Fruit fly (Drosophila melanogaster): ENCODE data around the gene CG13361.

CG13361 gene

dm6 chrX:769639-770124, 16.2 kb upstream of the CG13361 start, which contains the start of gene fz3 (continued):
- peak; percentile 22 for TF ChIP-seq Fer3 (tag; optimal IDR thresholded peaks at IDR 0.05)
- TF ChIP-seq CG6175 (GFP tag; IDR thresholded peaks at IDR 0.05) = no peak
- TF ChIP-seq CG15514 (GFP tag; optimal IDR thresholded peaks at IDR 0.05) = peak; percentile 71
- TF ChIP-seq MTF-1 (GFP tag; optimal IDR thresholded peaks at IDR 0.05; ENCODE audit: borderline replicate concordance) = no peak
- TF ChIP-seq CG1603 (tag; optimal IDR thresholded peaks at IDR 0.05) = peak; percentile 66
- TF ChIP-seq CG10979 (tag; optimal IDR thresholded peaks at IDR 0.05) = peak; percentile 34
- TF ChIP-seq CG9797 (GFP tag; optimal IDR thresholded peaks at IDR 0.05) = peak; percentile 14
- peak; percentile 36 for TF ChIP-seq CG10267 (tag; optimal IDR thresholded peaks at IDR 0.05)
- TF ChIP-seq lbe (GFP tag; optimal IDR thresholded peaks at IDR 0.05) = peak; percentile 67
- peak; percentile 65 for TF ChIP-seq CG9437 (GFP tag; optimal IDR thresholded peaks at IDR 0.05)
- TF ChIP-seq CG33213 (GFP tag; optimal IDR thresholded peaks at IDR 0.05) = no peak
- peak in 1 of 2 experiments; percentile 16 for TF ChIP-seq insv (GFP tag; optimal IDR thresholded peaks at IDR 0.05)
- TF ChIP-seq Drgx (GFP tag; IDR thresholded peaks at IDR 0.05) = peak; percentile 54
- TF ChIP-seq CoRest (tag; optimal IDR thresholded peaks at IDR 0.05) = peak; percentile 26
- TF ChIP-seq sr (GFP tag; IDR thresholded peaks at IDR 0.05) = 0 out of 3 replicates have a peak, but pooled peaks have one; percentile 23
- TF ChIP-seq zen (tag; optimal IDR thresholded peaks at IDR 0.05) = peak; percentile 14
- peak; percentile 91 for TF ChIP-seq Jarid2 (GFP tag; optimal IDR thresholded peaks at IDR 0.05)
- TF ChIP-seq unc-4 (GFP tag; IDR thresholded peaks at IDR 0.05; ENCODE audit: partially characterized antibody) = peak; percentile 88
- TF ChIP-seq Antp (GFP tag; optimal IDR thresholded peaks at IDR 0.05) = no peak
- no peak for TF ChIP-seq CG34376 (GFP tag; optimal IDR thresholded peaks at IDR 0.05)
- no peak for TF ChIP-seq fd3F (GFP tag; optimal IDR thresholded peaks at IDR 0.05)
- TF ChIP-seq pum (GFP tag; optimal IDR thresholded peaks at IDR 0.05) = no peak
- TF ChIP-seq CG14050 (GFP tag; IDR thresholded peaks at IDR 0.05) = no peak
- peak; percentile 75 for TF ChIP-seq E2f2 (GFP tag; IDR thresholded peaks at IDR 0.05)
- peak; percentile 27 for TF ChIP-seq CG11504 (tag; optimal IDR thresholded peaks at IDR 0.05)
- peak; percentile 29 for TF ChIP-seq CG33557 (GFP tag; optimal IDR thresholded peaks at IDR 0.05)
- TF ChIP-seq HLHmδ (GFP tag; optimal IDR thresholded peaks at IDR 0.05) = peak; percentile 74
- TF ChIP-seq Abd-B (GFP tag; optimal IDR thresholded peaks at IDR 0.05) = peak; percentile 0
- peak; percentile 13 for TF ChIP-seq CG13624 (GFP tag; optimal IDR thresholded peaks at IDR 0.05)
- TF ChIP-seq CG4328 (GFP tag; optimal IDR thresholded peaks at IDR 0.05) = peak; percentile 14
- peak; percentile 36 for TF ChIP-seq kni (GFP tag; optimal IDR thresholded peaks at IDR 0.05)
- TF ChIP-seq D19A (tag; optimal IDR thresholded peaks at IDR 0.05) = peak; percentile 23
- peak; percentile 6 for TF ChIP-seq oc (tag; optimal IDR thresholded peaks at IDR 0.05)
- TF ChIP-seq Dfd (GFP tag; optimal IDR thresholded peaks at IDR 0.05) = no peak
- TF ChIP-seq CG2129 (GFP tag; IDR thresholded peaks at IDR 0.05; ENCODE audit: partially characterized antibody) = peak; percentile 55
- TF ChIP-seq Doc3 (GFP tag; IDR thresholded peaks at IDR 0.05; ENCODE audit: partially characterized antibody) = peak; percentile 85
- peak; percentile 23; the same call in 1 of the 2 replicates for TF ChIP-seq CG31224 (GFP tag; IDR thresholded peaks at IDR 0.05)
- TF ChIP-seq corto (GFP tag; optimal IDR thresholded peaks at IDR 0.05) = peak; percentile 51
- TF ChIP-seq ash1 (GFP tag; optimal IDR thresholded peaks at IDR 0.05) = no peak
- TF ChIP-seq CG32767 (GFP tag; IDR thresholded peaks at IDR 0.05) = no peak
- TF ChIP-seq TFAM (GFP tag; optimal IDR thresholded peaks at IDR 0.05) = no peak
- TF ChIP-seq Dll (GFP tag; IDR thresholded peaks at IDR 0.05; ENCODE audit: partially characterized antibody) = peak; percentile 91
- no peak for TF ChIP-seq CG18011 (GFP tag; optimal IDR thresholded peaks at IDR 0.05)
- peak; percentile 89 for TF ChIP-seq amos (GFP tag; IDR thresholded peaks at IDR 0.05; ENCODE audit: partially characterized antibody)
- peak; percentile 80 for TF ChIP-seq ato (GFP tag; IDR thresholded peaks at IDR 0.05; ENCODE audit: partially characterized antibody)
- TF ChIP-seq hb (GFP tag; IDR thresholded peaks at IDR 0.05; ENCODE audit: partially characterized antibody) = peak; percentile 75
- TF ChIP-seq Bgb (GFP tag; IDR thresholded peaks at IDR 0.05; ENCODE audit: partially characterized antibody) = peak; percentile 93
- TF ChIP-seq ci (GFP tag; IDR thresholded peaks at IDR 0.05) = peak; percentile 68; the same call in 1 of the 3 replicates

All from whole organism, embryonic.